Fruit fly (Drosophila melanogaster) Kc167 (cell line): Measurements from ENCODE around the gene TwdlT.

Source experiments
- Sin3A ChIP-seq: fragments of >200 bp; optimal IDR thresholded peaks from 2 replicates; lab custom pipeline; 2018; ENCODE audit warnings: missing external identifiers
- h ChIP-seq: fragments of >200 bp; optimal IDR thresholded peaks from 3 replicates; lab custom pipeline; 2018; ENCODE audit warnings: missing external identifiers
- psq ChIP-seq: fragments of >200 bp; optimal IDR thresholded peaks from 2 replicates; lab custom pipeline; 2017; ENCODE audit warnings: missing external identifiers
- ttk ChIP-seq: sonication (Bioruptor generic); optimal IDR thresholded peaks from 2 replicates; lab custom pipeline; 2017; ENCODE audit warnings: missing external identifiers

- TF ChIP-seq psq (lab: Kevin White, UChicago) (no peak), Sin3A (lab: Kevin White, UChicago) (no peak), ttk (lab: Kevin White, UChicago) (no peak), h (lab: Kevin White, UChicago) (no peak)
Observed at dm6 chr3R:27084528-27085052, 35.6 kb downstream of the TwdlT start.
